Worm (Caenorhabditis elegans) whole organism, L3 larva: ENCODE results near the gene Y7A5A.9.

Experiments
- R02D3.7 ChIP-seq: fragments of 150-350 bp; optimal IDR thresholded peaks from 2 replicates; lab custom pipeline; 2014; ENCODE audit warnings: missing biosample characterization, missing genetic modification characterization
- ZK546.5 ChIP-seq: sonication (generic microtip); optimal IDR thresholded peaks from 2 replicates; lab custom pipeline; 2017; ENCODE audit warnings: missing biosample characterization, missing genetic modification characterization
- aly-2 ChIP-seq: fragments of 150-350 bp; optimal IDR thresholded peaks from 2 replicates; lab custom pipeline; 2014; ENCODE audit warnings: missing biosample characterization, missing genetic modification characterization
- ama-1 ChIP-seq: fragments of 150-350 bp; optimal IDR thresholded peaks from 2 replicates; lab custom pipeline; 2018
- ceh-16 ChIP-seq: sonication (generic microtip); optimal IDR thresholded peaks from 2 replicates; lab custom pipeline; 2017; ENCODE audit warnings: missing biosample characterization, missing genetic modification characterization
- ceh-28 ChIP-seq: fragments of 150-350 bp; optimal IDR thresholded peaks from 2 replicates; lab custom pipeline; 2014; ENCODE audit warnings: missing biosample characterization, missing genetic modification reagents, missing genetic modification characterization
- ceh-82 ChIP-seq: fragments of 150-350 bp; optimal IDR thresholded peaks from 2 replicates; lab custom pipeline; 2014; ENCODE audit warnings: missing biosample characterization, missing genetic modification characterization
- ceh-9 ChIP-seq: sonication (generic microtip); optimal IDR thresholded peaks from 2 replicates; lab custom pipeline; 2018; ENCODE audit warnings: missing biosample characterization, missing genetic modification characterization
- daf-12 ChIP-seq: fragments of 150-350 bp; optimal IDR thresholded peaks from 2 replicates; lab custom pipeline; 2014; ENCODE audit warnings: missing biosample characterization, missing genetic modification reagents, missing genetic modification characterization
- egl-27 ChIP-seq: sonication (generic microtip); optimal IDR thresholded peaks from 4 replicates; lab custom pipeline; 2017; ENCODE audit warnings: missing biosample characterization, missing genetic modification reagents, missing genetic modification characterization
- egl-5 ChIP-seq: fragments of 150-350 bp; optimal IDR thresholded peaks from 2 replicates; lab custom pipeline; 2017; ENCODE audit warnings: missing biosample characterization, missing genetic modification reagents, missing genetic modification characterization, inconsistent platforms
- elt-1 ChIP-seq: fragments of 150-350 bp; optimal IDR thresholded peaks from 2 replicates; lab custom pipeline; 2014; ENCODE audit warnings: missing biosample characterization, missing genetic modification characterization
- elt-2 ChIP-seq: sonication (generic microtip); optimal IDR thresholded peaks from 2 replicates; lab custom pipeline; 2016; ENCODE audit warnings: missing genetic modification reagents, mild to moderate bottlenecking, missing genetic modification characterization, missing compliant biosample characterization
- elt-3 ChIP-seq, 3 experiments: fragments of 150-350 bp in 1 of 3; sonication (generic microtip) in 2 of 3; optimal IDR thresholded peaks; 2 replicates in 2 of 3; 4 replicates in 1 of 3; lab custom pipeline; 2014 to 2017; ENCODE audit warnings: missing biosample characterization in 3 of 3, missing genetic modification characterization in 3 of 3
- eor-1 ChIP-seq, 2 experiments: fragments of 150-350 bp; optimal IDR thresholded peaks; 2 replicates each; lab custom pipeline; 2014 to 2018; ENCODE audit warnings: missing biosample characterization in 2 of 2, missing genetic modification characterization in 2 of 2
- fkh-10 ChIP-seq: sonication (generic microtip); optimal IDR thresholded peaks from 2 replicates; lab custom pipeline; 2017; ENCODE audit warnings: missing biosample characterization, missing genetic modification reagents, missing genetic modification characterization
- fkh-2 ChIP-seq: fragments of 150-350 bp; optimal IDR thresholded peaks from 2 replicates; lab custom pipeline; 2014; ENCODE audit warnings: missing biosample characterization, missing genetic modification reagents, missing genetic modification characterization
- fos-1 ChIP-seq: fragments of 150-350 bp; optimal IDR thresholded peaks from 2 replicates; lab custom pipeline; 2014; ENCODE audit warnings: missing biosample characterization, missing genetic modification characterization
- hmg-11 ChIP-seq: sonication (generic microtip); optimal IDR thresholded peaks from 2 replicates; lab custom pipeline; 2016; ENCODE audit warnings: missing genetic modification characterization, missing compliant biosample characterization
- jun-1 ChIP-seq: fragments of 150-350 bp; optimal IDR thresholded peaks from 2 replicates; lab custom pipeline; 2014; ENCODE audit warnings: missing biosample characterization, missing genetic modification reagents, missing genetic modification characterization
- lin-15B ChIP-seq: fragments of 150-350 bp; optimal IDR thresholded peaks from 2 replicates; lab custom pipeline; 2014; ENCODE audit warnings: missing biosample characterization, missing genetic modification characterization
- lin-39 ChIP-seq: fragments of 150-350 bp; optimal IDR thresholded peaks from 2 replicates; lab custom pipeline; 2018; ENCODE audit warnings: missing biosample characterization, missing genetic modification reagents, missing genetic modification characterization
- lsy-12 ChIP-seq: sonication (generic microtip); optimal IDR thresholded peaks from 2 replicates; lab custom pipeline; 2016; ENCODE audit warnings: mild to moderate bottlenecking, missing genetic modification characterization, missing compliant biosample characterization
- mdl-1 ChIP-seq: fragments of 150-350 bp; optimal IDR thresholded peaks from 2 replicates; lab custom pipeline; 2014; ENCODE audit warnings: missing biosample characterization, missing genetic modification characterization
- mml-1 ChIP-seq: fragments of 150-350 bp; sonication (generic microtip); optimal IDR thresholded peaks from 3 replicates; lab custom pipeline; 2014; ENCODE audit warnings: missing biosample characterization, missing genetic modification characterization
- nfya-1 ChIP-seq: sonication (generic microtip); optimal IDR thresholded peaks from 2 replicates; lab custom pipeline; 2017; ENCODE audit warnings: missing genetic modification characterization, mild to moderate bottlenecking, missing compliant biosample characterization, antibody characterized with exemption, moderate library complexity; ENCODE audit not compliant: insufficient read depth
- nhr-11 ChIP-seq: fragments of 150-350 bp; optimal IDR thresholded peaks from 2 replicates; lab custom pipeline; 2014; ENCODE audit warnings: missing biosample characterization, missing genetic modification characterization
- nhr-12 ChIP-seq: fragments of 150-350 bp; optimal IDR thresholded peaks from 2 replicates; lab custom pipeline; 2014; ENCODE audit warnings: missing biosample characterization, missing genetic modification characterization
- nhr-23 ChIP-seq: fragments of 150-350 bp; optimal IDR thresholded peaks from 2 replicates; lab custom pipeline; 2014; ENCODE audit warnings: missing biosample characterization, missing genetic modification reagents, missing genetic modification characterization
- nhr-237 ChIP-seq: fragments of 150-350 bp; optimal IDR thresholded peaks from 2 replicates; lab custom pipeline; 2014; ENCODE audit warnings: missing biosample characterization, missing genetic modification characterization
- nhr-25 ChIP-seq: sonication (generic microtip); optimal IDR thresholded peaks from 2 replicates; lab custom pipeline; 2017; ENCODE audit warnings: missing biosample characterization, missing genetic modification characterization
- nhr-28 ChIP-seq: fragments of 150-350 bp; optimal IDR thresholded peaks from 2 replicates; lab custom pipeline; 2014; ENCODE audit warnings: missing biosample characterization, missing genetic modification characterization
- nhr-43 ChIP-seq: sonication (generic microtip); optimal IDR thresholded peaks from 2 replicates; lab custom pipeline; 2016; ENCODE audit warnings: mild to moderate bottlenecking, missing genetic modification characterization, missing compliant biosample characterization; ENCODE audit not compliant: poor library complexity, severe bottlenecking
- nhr-67 ChIP-seq: fragments of 150-350 bp; optimal IDR thresholded peaks from 2 replicates; lab custom pipeline; 2014; ENCODE audit warnings: missing biosample characterization, missing genetic modification characterization
- nhr-76 ChIP-seq: fragments of 150-350 bp; sonication (generic microtip); optimal IDR thresholded peaks from 5 replicates; lab custom pipeline; 2014; ENCODE audit warnings: missing biosample characterization, missing genetic modification characterization
- nhr-77 ChIP-seq: fragments of 150-350 bp; optimal IDR thresholded peaks from 2 replicates; lab custom pipeline; 2014; ENCODE audit warnings: missing biosample characterization, missing genetic modification characterization
- pha-4 ChIP-seq: fragments of 150-350 bp; optimal IDR thresholded peaks from 2 replicates; lab custom pipeline; 2014; ENCODE audit warnings: missing biosample characterization, missing genetic modification reagents, missing genetic modification characterization
- pqm-1 ChIP-seq: fragments of 150-350 bp; optimal IDR thresholded peaks from 2 replicates; lab custom pipeline; 2017; ENCODE audit warnings: missing biosample characterization, missing genetic modification characterization, inconsistent platforms
- sea-2 ChIP-seq: fragments of 150-350 bp; sonication (generic microtip); optimal IDR thresholded peaks from 4 replicates; lab custom pipeline; 2014; ENCODE audit warnings: missing biosample characterization, missing genetic modification reagents, missing genetic modification characterization
- skn-1 ChIP-seq: fragments of 150-350 bp; optimal IDR thresholded peaks from 2 replicates; lab custom pipeline; 2014; ENCODE audit warnings: missing biosample characterization, missing genetic modification characterization
- snpc-4 ChIP-seq: fragments of 150-350 bp; optimal IDR thresholded peaks from 2 replicates; lab custom pipeline; 2014; ENCODE audit warnings: missing biosample characterization, missing genetic modification characterization
- tbx-2 ChIP-seq: sonication (generic microtip); optimal IDR thresholded peaks from 2 replicates; lab custom pipeline; 2016; ENCODE audit warnings: mild to moderate bottlenecking, missing genetic modification characterization, missing compliant biosample characterization
- unc-39 ChIP-seq: sonication (generic microtip); optimal IDR thresholded peaks from 4 replicates; lab custom pipeline; 2017; ENCODE audit warnings: missing biosample characterization, missing genetic modification characterization
- unc-62 ChIP-seq: fragments of 150-350 bp; sonication (generic microtip); optimal IDR thresholded peaks from 4 replicates; lab custom pipeline; 2014; ENCODE audit warnings: missing biosample characterization, missing genetic modification reagents, missing genetic modification characterization
- zag-1 ChIP-seq: fragments of 150-350 bp; optimal IDR thresholded peaks from 2 replicates; lab custom pipeline; 2014; ENCODE audit warnings: missing biosample characterization, missing genetic modification characterization
- ztf-11 ChIP-seq: fragments of 150-350 bp; optimal IDR thresholded peaks from 2 replicates; lab custom pipeline; 2014; ENCODE audit warnings: missing biosample characterization, missing genetic modification characterization
- ztf-4 ChIP-seq: fragments of 150-350 bp; optimal IDR thresholded peaks from 2 replicates; lab custom pipeline; 2014; ENCODE audit warnings: missing biosample characterization, missing genetic modification characterization

Y7A5A.9 gene

DNA sequence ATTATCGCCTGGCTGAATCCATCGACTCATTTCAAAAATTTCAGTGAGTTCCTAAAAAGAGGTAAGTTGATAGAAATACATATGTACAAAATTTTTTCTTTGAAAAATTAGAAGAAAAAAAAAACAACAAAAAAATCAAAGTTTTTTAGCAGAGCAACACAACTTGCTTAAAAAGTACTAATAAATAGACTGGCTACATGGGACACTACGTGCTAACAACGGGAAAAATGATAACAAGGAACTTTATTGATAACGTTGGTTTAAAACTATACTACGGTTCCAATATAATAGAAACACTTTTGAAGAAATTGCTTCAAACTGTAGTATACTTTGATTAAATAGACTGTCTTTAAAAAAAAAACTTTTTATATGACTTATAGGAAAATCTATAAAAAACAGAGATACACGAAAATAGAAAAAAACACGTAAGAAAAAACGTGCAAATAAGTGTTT lies 11.6 kb downstream of the Y7A5A.9 start, which contains the start of gene acox-1.6:
acox-1.6 (minus strand) TSS at position 51 of the 453 bp plus-strand sequence.
- TF ChIP-seq nhr-12 (tag; lab: Kevin White, UChicago) (no peak), pqm-1 (tag; lab: Kevin White, UChicago) (peak; percentile 85), elt-2 (tag; lab: Kevin White, UChicago) (peak; percentile 70), pha-4 (tag; lab: Kevin White, UChicago) (peak; percentile 42), ceh-28 (no peak)

DNA sequence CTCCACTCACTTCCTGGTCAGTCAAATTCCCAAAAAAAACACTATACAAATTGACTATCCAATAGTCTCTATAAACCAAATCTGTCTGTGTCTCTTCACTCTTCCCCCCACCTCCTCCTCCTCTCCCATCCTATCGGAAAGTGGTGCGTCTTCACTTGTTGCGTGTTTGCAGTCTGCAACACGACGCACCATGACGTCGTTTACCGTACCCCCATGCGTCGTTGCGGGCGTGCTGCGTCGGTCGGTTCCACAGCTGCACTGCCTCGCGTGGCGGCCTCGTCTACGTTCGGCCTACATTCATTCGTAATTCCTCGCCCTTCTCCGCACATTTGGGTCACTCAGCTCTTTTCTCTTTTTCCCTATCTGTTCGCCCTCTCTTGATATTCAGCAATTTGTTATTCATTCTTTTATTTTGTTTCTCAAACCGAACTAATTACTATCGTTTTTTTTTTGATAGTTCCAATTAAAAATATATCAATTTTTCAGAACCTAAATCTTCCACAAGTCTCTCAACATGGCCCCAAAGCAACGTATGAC lies 14.2 kb downstream of the Y7A5A.9 start, which contains the start of gene serp-1.1:
serp-1.1 (plus strand) TSS at position 487 of the 537 bp plus-strand sequence.
- TF ChIP-seq skn-1 (peak; percentile 89), nhr-12 (tag; lab: Kevin White, UChicago) (no peak), aly-2 (tag; lab: Kevin White, UChicago) (no peak), lsy-12 (tag; lab: Kevin White, UChicago) (peak; percentile 99), lin-39 (tag; lab: Kevin White, UChicago) (peak; percentile 100), nhr-25 (tag; lab: Kevin White, UChicago) (peak; percentile 100), nhr-28 (tag; lab: Kevin White, UChicago) (peak; percentile 36), hmg-11 (peak; percentile 99), sea-2 (peak; percentile 75), zag-1 (tag; lab: Kevin White, UChicago) (peak; percentile 79), pqm-1 (tag; lab: Kevin White, UChicago) (peak; percentile 88), nhr-77 (peak; percentile 87), ceh-9 (tag; lab: Kevin White, UChicago) (no peak), mdl-1 (tag; lab: Kevin White, UChicago) (peak; percentile 95), egl-27 (tag; lab: Kevin White, UChicago) (peak; percentile 94), fkh-2 (tag; lab: Kevin White, UChicago) (peak; percentile 78), elt-2 (tag; lab: Kevin White, UChicago) (peak; percentile 98), jun-1 (tag; lab: Kevin White, UChicago) (peak; percentile 98), nhr-76 (peak; percentile 78), elt-1 (tag; lab: Kevin White, UChicago) (peak; percentile 87), ceh-28 (peak; percentile 96), snpc-4 (peak; percentile 94), fos-1 (peak; percentile 94), nfya-1 (tag; lab: Kevin White, UChicago) (peak; percentile 100), nhr-23 (tag; lab: Kevin White, UChicago) (peak; percentile 100), ama-1 (lab: Kevin White, UChicago) (peak; percentile 77), mml-1 (tag; lab: Kevin White, UChicago) (no peak), pha-4 (tag; lab: Kevin White, UChicago) (peak; percentile 99), unc-62 (GFP tag; lab: Kevin White, UChicago) (peak; percentile 98), nhr-43 (tag; lab: Kevin White, UChicago) (peak; percentile 98), lin-15B (tag; lab: Kevin White, UChicago) (peak; percentile 96), elt-3 (tag; optimal IDR thresholded peaks at IDR 0.05; lab: Kevin White, UChicago) (peak; percentile 77 to 95 (median 87)), nhr-237 (no peak), ceh-82 (peak; percentile 94), ztf-11 (tag; lab: Kevin White, UChicago) (no peak), nhr-67 (tag; lab: Kevin White, UChicago) (no peak), nhr-11 (tag; lab: Kevin White, UChicago) (peak; percentile 86), unc-39 (tag; lab: Kevin White, UChicago) (no peak), fkh-10 (GFP tag; lab: Kevin White, UChicago) (peak; percentile 94), ceh-16 (tag; lab: Kevin White, UChicago) (peak; percentile 11), egl-5 (tag; lab: Kevin White, UChicago) (no peak), tbx-2 (tag; lab: Kevin White, UChicago) (peak; percentile 96), ZK546.5 (tag; lab: Kevin White, UChicago) (peak; percentile 24), R02D3.7 (tag; lab: Kevin White, UChicago) (peak; percentile 91), ztf-4 (tag; lab: Kevin White, UChicago) (peak; percentile 91), eor-1 (tag; optimal IDR thresholded peaks at IDR 0.05; lab: Kevin White, UChicago) (no peak), daf-12 (tag; lab: Kevin White, UChicago) (peak; percentile 24)
